Worm (Caenorhabditis elegans) whole organism, L4 larva: ENCODE results near the gene ztf-1.

ENCODE experiments used
- ama-1 ChIP-seq: fragments of 150-350 bp; optimal IDR thresholded peaks from 2 replicates; lab custom pipeline; 2014; ENCODE audit warnings: inconsistent platforms, mixed read lengths
- lir-3 ChIP-seq: sonication (generic microtip); optimal IDR thresholded peaks from 2 replicates; lab custom pipeline; 2016; ENCODE audit warnings: mild to moderate bottlenecking, missing genetic modification characterization, missing compliant biosample characterization
- nhr-10 ChIP-seq: fragments of 150-350 bp; optimal IDR thresholded peaks from 2 replicates; lab custom pipeline; 2014; ENCODE audit warnings: missing biosample characterization, missing genetic modification characterization
- nhr-25 ChIP-seq: sonication (generic microtip); optimal IDR thresholded peaks from 2 replicates; lab custom pipeline; 2017; ENCODE audit warnings: missing genetic modification characterization, mild to moderate bottlenecking, missing compliant biosample characterization, antibody characterized with exemption, moderate library complexity, borderline replicate concordance; ENCODE audit not compliant: insufficient read depth
- nhr-48 ChIP-seq: sonication (generic microtip); optimal IDR thresholded peaks from 2 replicates; lab custom pipeline; 2016; ENCODE audit warnings: mild to moderate bottlenecking, missing genetic modification characterization, missing compliant biosample characterization
- unc-130 ChIP-seq: sonication (generic microtip); optimal IDR thresholded peaks from 2 replicates; lab custom pipeline; 2016; ENCODE audit warnings: missing genetic modification reagents, missing genetic modification characterization, missing compliant biosample characterization
- zag-1 ChIP-seq: fragments of 150-350 bp; optimal IDR thresholded peaks from 2 replicates; lab custom pipeline; 2014; ENCODE audit warnings: missing biosample characterization, missing genetic modification characterization
- zfp-3 ChIP-seq: fragments of 200-800 bp; sonication (Bioruptor generic); conservative IDR thresholded peaks from 2 replicates; pipeline ENCODE4 v1.3.6; 2022; ENCODE audit warnings: missing genetic modification reagents, missing genetic modification characterization, missing compliant biosample characterization
- ztf-11 ChIP-seq: fragments of 150-350 bp; optimal IDR thresholded peaks from 2 replicates; lab custom pipeline; 2014; ENCODE audit warnings: missing biosample characterization, missing genetic modification characterization

DNA sequence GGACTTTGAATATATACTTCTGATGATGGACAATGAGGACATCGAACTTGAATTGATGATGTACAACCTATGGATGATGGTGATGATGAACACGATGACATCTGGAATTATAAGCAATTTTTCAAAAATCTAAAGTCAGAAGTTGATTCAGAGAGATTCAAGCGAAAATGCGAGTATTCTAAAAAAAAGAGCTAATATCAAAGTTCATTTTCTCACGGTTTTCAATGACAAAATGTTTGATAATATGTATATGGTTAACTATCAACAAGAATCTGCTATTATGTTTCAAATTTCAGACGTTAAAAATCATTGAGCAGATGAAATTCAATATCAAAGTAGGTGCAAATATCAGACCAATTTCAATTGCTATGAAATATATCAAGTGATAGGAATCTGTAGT, 12.2 kb downstream of the ztf-1 start, which contains the start of gene K02D10.4:
- TF ChIP-seq nhr-10 (tag; lab: Kevin White, UChicago) (no peak), lir-3 (tag; lab: Kevin White, UChicago) (no peak), zfp-3 (GFP tag; lab: Robert Waterston, UW) (no peak), nhr-25 (no peak), ama-1 (lab: Kevin White, UChicago) (no peak), ztf-11 (tag; lab: Kevin White, UChicago) (no peak), unc-130 (GFP tag; lab: Kevin White, UChicago) (no peak), nhr-48 (no peak), zag-1 (tag; lab: Kevin White, UChicago) (no peak)
